Worm (Caenorhabditis elegans) whole organism, young adult: ENCODE data around the gene nhr-256.

Experiments used
- K11D2.4 ChIP-seq: fragments of 200-800 bp; sonication (Bioruptor generic); IDR thresholded peaks from 2 replicates; pipeline ENCODE4 v1.3.6; 2022; ENCODE audit warnings: missing genetic modification reagents, missing genetic modification characterization, missing compliant biosample characterization
- Y53G8AR.9 ChIP-seq: fragments of 200-800 bp; sonication (Bioruptor generic); conservative IDR thresholded peaks from 2 replicates; pipeline ENCODE4 v1.3.6; 2022; ENCODE audit warnings: missing genetic modification reagents, missing genetic modification characterization, missing compliant biosample characterization
- Y95B8A.8 ChIP-seq: fragments of 200-800 bp; sonication (Bioruptor generic); IDR thresholded peaks from 2 replicates; pipeline ENCODE4 v1.3.6; 2022; ENCODE audit warnings: missing genetic modification reagents, missing genetic modification characterization, missing compliant biosample characterization
- bed-2 ChIP-seq: fragments of 200-800 bp; sonication (Bioruptor generic); IDR thresholded peaks from 2 replicates; pipeline ENCODE4 v1.3.6; 2022; ENCODE audit warnings: missing genetic modification reagents, missing genetic modification characterization, missing compliant biosample characterization
- efl-1 ChIP-seq: fragments of 150-350 bp; optimal IDR thresholded peaks from 2 replicates; lab custom pipeline; 2014; ENCODE audit warnings: missing biosample characterization, missing genetic modification reagents, missing genetic modification characterization
- pha-4 ChIP-seq: fragments of 150-350 bp; sonication (generic microtip); optimal IDR thresholded peaks from 2 replicates; lab custom pipeline; 2014; ENCODE audit warnings: missing biosample characterization, missing genetic modification reagents, missing genetic modification characterization
- snpc-4 ChIP-seq, 5 experiments: fragments of 150-350 bp in 1 of 5; sonication (generic microtip) in 4 of 5; optimal IDR thresholded peaks; 2 replicates each; lab custom pipeline; 2014 to 2018; ENCODE audit warnings: missing genetic modification characterization in 5 of 5, missing biosample characterization in 3 of 5, antibody characterized with exemption in 2 of 5, mild to moderate bottlenecking in 2 of 5, missing compliant biosample characterization in 2 of 5, missing genotype in 2 of 5, moderate library complexity in 2 of 5, missing genetic modification reagents in 1 of 5
- unc-62 ChIP-seq: fragments of 150-350 bp; optimal IDR thresholded peaks from 2 replicates; lab custom pipeline; 2014; ENCODE audit warnings: missing biosample characterization, missing genetic modification reagents, missing genetic modification characterization
- ztf-28 ChIP-seq: fragments of 200-800 bp; sonication (Bioruptor generic); IDR thresholded peaks from 2 replicates; pipeline ENCODE4 v1.3.6; 2022; ENCODE audit warnings: missing genetic modification reagents, missing genetic modification characterization, missing compliant biosample characterization

- TF ChIP-seq bed-2 (GFP tag; lab: Robert Waterston, UW) (no peak), Y53G8AR.9 (GFP tag; lab: Robert Waterston, UW) (no peak), K11D2.4 (GFP tag; lab: Robert Waterston, UW) (no peak), efl-1 (GFP tag; lab: Kevin White, UChicago) (no peak), snpc-4 (GFP tag; optimal IDR thresholded peaks at IDR 0.05; lab: Kevin White, UChicago) (no peak), snpc-4 (tag; optimal IDR thresholded peaks at IDR 0.05; lab: Kevin White, UChicago) (no peak), unc-62 (GFP tag; lab: Kevin White, UChicago) (no peak), ztf-28 (GFP tag; lab: Robert Waterston, UW) (no peak), Y95B8A.8 (GFP tag; lab: Robert Waterston, UW) (no peak), pha-4 (no peak)
These were observed 31.5 kb downstream of the nhr-256 start, which contains the start of gene F36H9.7 for ce11 chrV:1774874-1775589.
